Fruit fly (Drosophila melanogaster): Measurements from ENCODE around the gene tra.
"Not testable (repeated sequence)": the region's sequence is repeated elsewhere in the genome, so short reads cannot be mapped to it uniquely, and the experiment has no call there.

Gene tra

dm6 chr3L:16587994-16588622 is 2.7 kb downstream of the tra start:
- peak; percentile 46 for TF ChIP-seq CG17801 (GFP tag; optimal IDR thresholded peaks at IDR 0.05; ENCODE audit: partially characterized antibody)

- peak; percentile 29 for TF ChIP-seq CG17801 (GFP tag; optimal IDR thresholded peaks at IDR 0.05; ENCODE audit: partially characterized antibody)
Observed at dm6 chr3L:16586989-16587388, 3.9 kb downstream of the tra start, which contains the start of the genes Syx8 and CG32163. Gene Syx8 (minus strand): TSS chr3L:16587057. Gene CG32163 (plus strand): TSS chr3L:16587157.

- peak; percentile 26 for TF ChIP-seq CG17801 (GFP tag; optimal IDR thresholded peaks at IDR 0.05; ENCODE audit: partially characterized antibody)
Observed at dm6 chr3L:16584074-16584578, 6.7 kb downstream of the tra start, which contains the start of gene UQCR-C2. Gene UQCR-C2 (plus strand): TSS chr3L:16584124.

dm6 chr3L:16582678-16583315 is 8.1 kb downstream of the tra start, which contains the start of gene Rpn12:
Gene Rpn12 (plus strand): TSS chr3L:16583028.
- TF ChIP-seq CG17801 (GFP tag; optimal IDR thresholded peaks at IDR 0.05; ENCODE audit: partially characterized antibody) = peak; percentile 59

dm6 chr3L:16581201-16581705 is 9.6 kb downstream of the tra start, which contains the start of gene Smn:
Gene Smn (minus strand): TSS chr3L:16581547.
- peak; percentile 69 for TF ChIP-seq CG17801 (GFP tag; optimal IDR thresholded peaks at IDR 0.05; ENCODE audit: partially characterized antibody)

- TF ChIP-seq CG17801 (GFP tag; optimal IDR thresholded peaks at IDR 0.05; ENCODE audit: partially characterized antibody) = peak; percentile 42
Observed at dm6 chr3L:16580049-16580448, 10.8 kb downstream of the tra start, which contains the start of gene nxf2. Gene nxf2 (minus strand): TSS chr3L:16580306.

dm6 chr3L:16574307-16574946 is 16.4 kb downstream of the tra start, which contains the start of gene mbf1:
Gene mbf1 (plus strand): TSS chr3L:16574436.
- TF ChIP-seq CG17801 (GFP tag; optimal IDR thresholded peaks at IDR 0.05; ENCODE audit: partially characterized antibody) = no peak

dm6 chr3L:16573234-16573633 is 17.6 kb downstream of the tra start, which contains the start of gene Mipp1:
Gene Mipp1 (minus strand): TSS chr3L:16573334.
- not testable (repeated sequence) for TF ChIP-seq CG17801 (GFP tag; optimal IDR thresholded peaks at IDR 0.05; ENCODE audit: partially characterized antibody)

dm6 chr3L:16572208-16572607 is 18.6 kb downstream of the tra start:
- TF ChIP-seq CG17801 (GFP tag; optimal IDR thresholded peaks at IDR 0.05; ENCODE audit: partially characterized antibody) = no peak

dm6 chr3L:16571739-16572063 is 19.1 kb downstream of the tra start:
- TF ChIP-seq CG17801 (GFP tag; optimal IDR thresholded peaks at IDR 0.05; ENCODE audit: partially characterized antibody) = no peak

- TF ChIP-seq CG17801 (GFP tag; optimal IDR thresholded peaks at IDR 0.05; ENCODE audit: partially characterized antibody) = no peak
Observed at dm6 chr3L:16571014-16571738, 19.7 kb downstream of the tra start.

- TF ChIP-seq CG17801 (GFP tag; optimal IDR thresholded peaks at IDR 0.05; ENCODE audit: partially characterized antibody) = no peak
Observed at dm6 chr3L:16569456-16569855, 21.4 kb downstream of the tra start.

- TF ChIP-seq CG17801 (GFP tag; optimal IDR thresholded peaks at IDR 0.05; ENCODE audit: partially characterized antibody) = no peak
Observed at dm6 chr3L:16567495-16567894, 23.4 kb downstream of the tra start.

dm6 chr3L:16566700-16567221 is 24.1 kb downstream of the tra start, which contains the start of gene UQCR-6.4L:
Gene UQCR-6.4L (plus strand): TSS chr3L:16566750.
- no peak for TF ChIP-seq CG17801 (GFP tag; optimal IDR thresholded peaks at IDR 0.05; ENCODE audit: partially characterized antibody)
